Worm (Caenorhabditis elegans): ENCODE data around the gene F10E7.11.

The F10E7.11 gene

DNA sequence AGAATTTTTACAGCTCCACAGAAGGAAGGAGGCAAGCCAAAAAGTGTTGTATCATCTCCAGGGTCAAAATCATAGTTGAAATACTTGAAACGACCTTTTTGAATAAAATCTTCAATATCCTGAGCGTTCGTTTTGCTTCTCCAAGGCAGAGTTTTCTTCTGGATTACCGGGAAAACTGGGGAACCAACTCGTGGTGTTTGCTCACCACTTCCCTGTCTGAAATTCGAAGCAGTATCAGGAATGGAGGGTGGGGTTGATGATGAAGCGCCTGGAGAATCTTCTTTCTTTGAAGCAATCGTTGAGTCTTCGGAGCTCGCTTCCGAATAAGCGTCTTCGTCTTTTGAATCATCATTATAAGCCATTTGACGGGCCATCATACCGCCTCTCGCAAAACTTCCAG lies 19.6 kb downstream of the F10E7.11 start:
- TF ChIP-seq mml-1 (tag; optimal IDR thresholded peaks at IDR 0.05) = no peak
- no peak for TF ChIP-seq hmg-11 (tag; optimal IDR thresholded peaks at IDR 0.05)
- no peak for TF ChIP-seq skn-1 (tag; optimal IDR thresholded peaks at IDR 0.05)
- TF ChIP-seq nhr-12 (tag; optimal IDR thresholded peaks at IDR 0.05) = no peak
- no peak for TF ChIP-seq lin-39 (tag; optimal IDR thresholded peaks at IDR 0.05)
- no peak for TF ChIP-seq unc-62 (GFP tag; optimal IDR thresholded peaks at IDR 0.05)
- TF ChIP-seq pha-4 (tag; optimal IDR thresholded peaks at IDR 0.05) = no peak
- no peak for TF ChIP-seq tbx-2 (tag; optimal IDR thresholded peaks at IDR 0.05)
- no peak for TF ChIP-seq sea-2 (GFP tag; optimal IDR thresholded peaks at IDR 0.05)
- TF ChIP-seq ztf-4 (tag; optimal IDR thresholded peaks at IDR 0.05) = no peak
- TF ChIP-seq fos-1 (tag; optimal IDR thresholded peaks at IDR 0.05) = no peak
- no peak for TF ChIP-seq jun-1 (tag; optimal IDR thresholded peaks at IDR 0.05)
- TF ChIP-seq egl-27 (tag; optimal IDR thresholded peaks at IDR 0.05) = no peak
- no peak for TF ChIP-seq nhr-11 (tag; optimal IDR thresholded peaks at IDR 0.05)
- TF ChIP-seq nhr-77 (tag; optimal IDR thresholded peaks at IDR 0.05) = no peak
- no peak for TF ChIP-seq nhr-67 (tag; optimal IDR thresholded peaks at IDR 0.05)

DNA sequence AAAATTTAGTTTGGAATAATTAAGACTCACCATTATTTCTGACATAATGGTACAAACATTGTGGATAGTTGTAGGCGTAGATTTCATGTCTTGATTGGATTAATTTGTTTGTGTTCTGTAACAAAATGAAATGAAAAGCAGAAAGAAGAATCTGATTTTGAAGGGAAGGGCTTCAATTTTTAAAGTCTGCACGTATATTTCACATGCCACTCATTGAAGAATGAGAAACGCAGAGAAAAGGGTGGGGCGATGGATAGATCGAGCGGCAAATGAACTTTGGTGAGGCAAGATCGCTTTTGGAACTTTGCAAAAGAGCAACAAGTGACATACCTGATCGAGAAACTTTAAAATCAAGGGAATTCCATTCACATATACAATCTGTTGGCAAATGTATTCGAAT lies 20.4 kb downstream of the F10E7.11 start:
- peak; percentile 6 for TF ChIP-seq lin-15B (tag; optimal IDR thresholded peaks at IDR 0.05)
- TF ChIP-seq nhr-25 (tag; optimal IDR thresholded peaks at IDR 0.05) = peak; percentile 2
- no peak for TF ChIP-seq egl-27 (tag; optimal IDR thresholded peaks at IDR 0.05)

- TF ChIP-seq lsy-12 (tag; optimal IDR thresholded peaks at IDR 0.05) = peak; percentile 37
- TF ChIP-seq ama-1 (optimal IDR thresholded peaks at IDR 0.05) = peak; percentile 56
- no peak for TF ChIP-seq elt-2 (tag; optimal IDR thresholded peaks at IDR 0.05)
Measured at ce11 chrII:7100838-7101237, 21.9 kb downstream of the F10E7.11 start, which contains the start of gene mmaa-1. Gene mmaa-1 (minus strand): TSS chrII:7101165.

ce11 chrII:7099231-7099630 lies 23.5 kb downstream of the F10E7.11 start:
- no peak for TF ChIP-seq nhr-43 (tag; optimal IDR thresholded peaks at IDR 0.05; ENCODE audit: poor library complexity, severe bottlenecking)
- peak; percentile 30 for TF ChIP-seq ama-1 (optimal IDR thresholded peaks at IDR 0.05)
- TF ChIP-seq nhr-28 (tag; optimal IDR thresholded peaks at IDR 0.05) = peak; percentile 32
- TF ChIP-seq zag-1 (tag; optimal IDR thresholded peaks at IDR 0.05) = no peak
- no peak for TF ChIP-seq R02D3.7 (tag; optimal IDR thresholded peaks at IDR 0.05)
- TF ChIP-seq elt-1 (tag; optimal IDR thresholded peaks at IDR 0.05) = no peak
- no peak for TF ChIP-seq tbx-2 (tag; optimal IDR thresholded peaks at IDR 0.05)
- TF ChIP-seq daf-12 (tag; optimal IDR thresholded peaks at IDR 0.05) = no peak
- no peak for TF ChIP-seq lin-15B (tag; optimal IDR thresholded peaks at IDR 0.05)

DNA sequence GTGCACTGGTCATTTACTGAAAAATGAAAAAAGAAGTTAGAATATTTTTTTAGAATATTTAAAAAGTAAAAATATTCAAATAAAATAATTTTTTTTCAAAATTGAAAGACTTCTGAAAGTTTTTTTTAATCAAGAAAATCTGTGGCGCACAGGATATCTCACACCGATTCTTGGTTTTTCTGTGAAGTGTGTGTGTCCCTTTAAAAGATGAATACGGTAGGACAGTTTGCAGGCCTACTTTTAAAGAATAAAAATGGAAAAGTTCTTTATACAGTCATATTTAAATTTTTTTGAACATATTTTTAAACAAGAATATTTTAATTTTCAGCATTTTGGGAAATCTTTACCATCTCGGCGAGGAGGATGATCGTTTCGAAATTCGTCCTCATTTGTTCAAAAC lies 24.1 kb downstream of the F10E7.11 start, which contains the start of gene mct-5:
Gene mct-5 (minus strand): TSS at position 16 of the 400 bp plus-strand sequence.
- no peak for TF ChIP-seq elt-1 (tag; optimal IDR thresholded peaks at IDR 0.05)
- no peak for TF ChIP-seq nhr-12 (tag; optimal IDR thresholded peaks at IDR 0.05)
- no peak for TF ChIP-seq eor-1 (tag; optimal IDR thresholded peaks at IDR 0.05)
- TF ChIP-seq nhr-77 (tag; optimal IDR thresholded peaks at IDR 0.05) = no peak
- no peak for TF ChIP-seq jun-1 (tag; optimal IDR thresholded peaks at IDR 0.05)
- TF ChIP-seq tbx-2 (tag; optimal IDR thresholded peaks at IDR 0.05) = no peak
- TF ChIP-seq ztf-11 (tag; optimal IDR thresholded peaks at IDR 0.05) = no peak
- TF ChIP-seq lin-39 (tag; optimal IDR thresholded peaks at IDR 0.05) = no peak
- TF ChIP-seq ZK546.5 (tag; optimal IDR thresholded peaks at IDR 0.05) = no peak
- no peak for TF ChIP-seq ceh-9 (tag; optimal IDR thresholded peaks at IDR 0.05)

DNA sequence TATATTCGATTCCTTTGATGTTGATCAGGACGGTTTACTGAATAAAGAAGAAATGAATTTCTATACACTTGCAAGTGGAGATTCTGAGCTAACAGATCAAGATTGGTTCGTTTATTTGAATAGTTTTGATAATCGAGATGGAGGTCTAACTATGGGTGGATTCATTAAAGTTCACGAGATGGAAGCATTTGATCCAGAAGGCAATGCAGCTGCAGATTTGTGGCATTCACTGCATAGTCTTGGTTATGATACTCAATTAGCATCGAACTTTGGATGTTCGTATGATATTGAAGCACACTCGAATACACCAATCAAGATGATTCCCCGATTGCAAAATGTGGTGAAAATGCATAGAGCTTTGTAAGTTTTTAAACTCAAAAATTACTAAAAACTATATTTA lies 26.7 kb downstream of the F10E7.11 start:
- no peak for TF ChIP-seq nhr-76 (tag; optimal IDR thresholded peaks at IDR 0.05)
- TF ChIP-seq R02D3.7 (tag; optimal IDR thresholded peaks at IDR 0.05) = no peak
- no peak for TF ChIP-seq unc-39 (tag; optimal IDR thresholded peaks at IDR 0.05)
- TF ChIP-seq nhr-43 (tag; optimal IDR thresholded peaks at IDR 0.05; ENCODE audit: poor library complexity, severe bottlenecking) = no peak
- TF ChIP-seq lsy-12 (tag; optimal IDR thresholded peaks at IDR 0.05) = no peak
- TF ChIP-seq zag-1 (tag; optimal IDR thresholded peaks at IDR 0.05) = no peak
- no peak for TF ChIP-seq tbx-2 (tag; optimal IDR thresholded peaks at IDR 0.05)
- TF ChIP-seq fkh-10 (GFP tag; optimal IDR thresholded peaks at IDR 0.05) = no peak
- TF ChIP-seq ama-1 (optimal IDR thresholded peaks at IDR 0.05) = no peak
- no peak for TF ChIP-seq aly-2 (tag; optimal IDR thresholded peaks at IDR 0.05)
- no peak for TF ChIP-seq ceh-9 (tag; optimal IDR thresholded peaks at IDR 0.05)
